Fruit fly (Drosophila melanogaster) whole organism, embryonic: ENCODE measurements around the gene CAH7.
A peak's percentile ranks its signal among the peaks of the same experiment; 100 is the strongest.

Experiments used
- CG16779 ChIP-seq: fragments of 200-800 bp; sonication (Bioruptor generic); IDR thresholded peaks from 2 replicates; pipeline ENCODE4 v1.3.6; 2022; ENCODE audit warnings: missing biosample characterization, missing genetic modification characterization
- CG3726 ChIP-seq: fragments of 200-800 bp; sonication (Bioruptor generic); IDR thresholded peaks from 3 replicates; pipeline ENCODE4, ENCODE4 v1.3.6; 2022; ENCODE audit warnings: missing biosample characterization, missing genetic modification characterization
- CG6791 ChIP-seq: fragments of 200-800 bp; sonication (Bioruptor generic); IDR thresholded peaks from 3 replicates; pipeline ENCODE4 v1.3.6; 2022; ENCODE audit warnings: missing biosample characterization, missing genetic modification characterization; ENCODE audit not compliant: partially characterized antibody
- D ChIP-seq, 2 experiments: fragments of 200-800 bp in 1 of 2; fragments of >200 bp in 1 of 2; sonication (Bioruptor generic) in 1 of 2; optimal IDR thresholded peaks; 2 replicates in 1 of 2; 3 replicates in 1 of 2; lab custom pipeline; 2017; ENCODE audit warnings: mild to moderate bottlenecking in 1 of 2, missing biosample characterization in 1 of 2, missing genetic modification characterization in 1 of 2, missing genetic modification reagents in 1 of 2
- Hey ChIP-seq: fragments of 200-800 bp; sonication (Bioruptor generic); optimal IDR thresholded peaks from 3 replicates; lab custom pipeline; 2018; ENCODE audit warnings: missing biosample characterization, mild to moderate bottlenecking, missing genetic modification characterization
- Six4 ChIP-seq: fragments of 200-800 bp; sonication (Bioruptor generic); optimal IDR thresholded peaks from 2 replicates; lab custom pipeline; 2016; ENCODE audit warnings: missing biosample characterization, missing genetic modification characterization
- caup ChIP-seq: fragments of 200-800 bp; sonication (Bioruptor generic); optimal IDR thresholded peaks from 3 replicates; lab custom pipeline; 2017; ENCODE audit warnings: missing biosample characterization, mild to moderate bottlenecking, missing genetic modification characterization, moderate library complexity; ENCODE audit not compliant: severe bottlenecking
- kni ChIP-seq: fragments of 200-800 bp; sonication (Bioruptor generic); optimal IDR thresholded peaks from 3 replicates; lab custom pipeline; 2017; ENCODE audit warnings: mild to moderate bottlenecking, missing biosample characterization, missing genetic modification reagents, missing genetic modification characterization
- lilli ChIP-seq: fragments of 200-800 bp; sonication (Bioruptor generic); optimal IDR thresholded peaks from 3 replicates; lab custom pipeline; 2016; ENCODE audit warnings: missing biosample characterization, missing genetic modification characterization

- TF ChIP-seq CG6791 (GFP tag; lab: Robert Waterston, UW): 0 out of 3 replicates have a peak, but pooled peaks have one; percentile 15
- no peak for TF ChIP-seq kni (GFP tag; lab: Kevin White, UChicago)
- no peak for TF ChIP-seq D (optimal IDR thresholded peaks at IDR 0.05; lab: Kevin White, UChicago)
- no peak for TF ChIP-seq D (GFP tag; optimal IDR thresholded peaks at IDR 0.05; lab: Kevin White, UChicago)
- TF ChIP-seq caup (GFP tag; lab: Kevin White, UChicago): no peak
- no peak for TF ChIP-seq lilli (GFP tag; lab: Kevin White, UChicago)
- TF ChIP-seq Hey: no peak
- TF ChIP-seq CG3726 (GFP tag; lab: Robert Waterston, UW): no peak
- no peak for TF ChIP-seq CG16779 (GFP tag; lab: Robert Waterston, UW)
- no peak for TF ChIP-seq Six4 (GFP tag; lab: Kevin White, UChicago)
Observed at dm6 chr3R:10138900-10139299, 26.9 kb downstream of the CAH7 start.
